Fruit fly (Drosophila melanogaster): ENCODE results near the gene CG8509.
A peak's percentile ranks its signal among the peaks of the same experiment; 100 is the strongest.

dm6 chrX:15803764-15804563 is 5.4 kb upstream of the CG8509 start, which contains the start of the genes PGRP-LE and sd:
- TF ChIP-seq pad (GFP tag; optimal IDR thresholded peaks at IDR 0.05) (no peak), CG12768 (GFP tag; optimal IDR thresholded peaks at IDR 0.05) (no peak), Clk (GFP tag; optimal IDR thresholded peaks at IDR 0.05) (no peak), cnc (optimal IDR thresholded peaks at IDR 0.05) (no peak), CG7045 (GFP tag; optimal IDR thresholded peaks at IDR 0.05) (no peak), Crg-1 (GFP tag; optimal IDR thresholded peaks at IDR 0.05) (no peak), tj (GFP tag; optimal IDR thresholded peaks at IDR 0.05) (no peak), CG5204 (GFP tag; optimal IDR thresholded peaks at IDR 0.05) (no peak), Mnt (GFP tag; optimal IDR thresholded peaks at IDR 0.05) (no peak), toe (GFP tag; optimal IDR thresholded peaks at IDR 0.05) (no peak), ovo (GFP tag; optimal IDR thresholded peaks at IDR 0.05) (no peak), kay (GFP tag; ENCODE audit: borderline replicate concordance) (peak; percentile 85), CG33017 (tag; optimal IDR thresholded peaks at IDR 0.05) (no peak), CG14711 (tag; optimal IDR thresholded peaks at IDR 0.05) (peak; percentile 61)
